Comparison of ENCODE assay signal across 3 fruit fly cellular contexts in the genomic region with DNA sequence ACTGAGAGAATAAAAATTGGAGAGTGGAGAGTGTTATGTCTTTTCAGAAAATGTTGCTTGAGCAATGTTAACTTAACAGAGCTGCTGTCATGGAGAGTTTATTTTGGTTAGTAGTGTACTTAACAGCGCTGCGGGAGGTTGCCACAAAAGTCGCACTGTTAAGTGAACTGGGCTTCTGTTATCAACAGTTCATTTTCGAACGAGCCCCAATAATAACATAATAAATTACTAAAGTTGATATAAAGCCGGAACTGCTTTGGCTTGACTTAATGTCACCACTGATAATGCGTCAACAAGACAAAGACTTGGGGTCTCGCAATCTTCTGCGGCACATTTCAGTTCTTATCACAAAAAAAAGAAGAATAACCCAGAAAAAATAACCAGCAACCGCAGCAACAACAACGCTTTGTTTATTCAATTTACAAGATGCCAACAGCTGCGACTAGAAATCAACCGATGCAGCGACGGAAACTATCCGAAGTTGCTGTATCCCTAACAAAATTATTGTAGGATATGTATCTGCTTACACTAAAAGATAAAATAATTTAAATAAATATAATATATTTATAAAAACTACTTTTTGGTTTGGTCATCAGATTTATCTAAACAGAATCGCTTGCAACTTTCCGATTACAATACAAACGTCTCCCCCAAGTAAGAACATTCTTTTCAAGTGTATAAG.
A peak's percentile ranks its signal among the peaks of the same experiment; 100 is the strongest.
TF ChIP-seq lines count a peak whose summit lies in the region.

No protein-coding gene starts in this region.

- peak; percentile 7 for TF ChIP-seq CTCF in whole organism, embryonic (GFP tag; optimal IDR thresholded peaks at IDR 0.05; lab: Kevin White, UChicago)

TF ChIP-seq in whole organism, embryonic, 481 proteins besides CTCF, POLR2A, EP300 and RAD21 (continues in another document):
- no peak for TF ChIP-seq Aef1 (GFP tag; IDR thresholded peaks at IDR 0.05; lab: Robert Waterston, UW)
- TF ChIP-seq CG4404 (GFP tag; IDR thresholded peaks at IDR 0.05; lab: Robert Waterston, UW) = no peak
- no peak for TF ChIP-seq CG3847 (GFP tag; IDR thresholded peaks at IDR 0.05; lab: Robert Waterston, UW)
- TF ChIP-seq CG13424 (tag; optimal IDR thresholded peaks at IDR 0.05; lab: Kevin White, UChicago) = peak; percentile 4
- no peak for TF ChIP-seq CG15011 (GFP tag; optimal IDR thresholded peaks at IDR 0.05; lab: Kevin White, UChicago)
- no peak for TF ChIP-seq CG13894 (tag; optimal IDR thresholded peaks at IDR 0.05; lab: Kevin White, UChicago)
- peak; percentile 24 for TF ChIP-seq Ssrp (tag; optimal IDR thresholded peaks at IDR 0.05; lab: Kevin White, UChicago)
- no peak for TF ChIP-seq Opbp (GFP tag; IDR thresholded peaks at IDR 0.05; lab: Robert Waterston, UW; ENCODE audit: partially characterized antibody)
- peak; percentile 6 for TF ChIP-seq twi (tag; optimal IDR thresholded peaks at IDR 0.05; lab: Kevin White, UChicago)
- TF ChIP-seq ssp (GFP tag; IDR thresholded peaks at IDR 0.05; lab: Robert Waterston, UW) = no peak
- TF ChIP-seq phol (tag; optimal IDR thresholded peaks at IDR 0.05; lab: Kevin White, UChicago) = peak; percentile 42
- TF ChIP-seq ato (GFP tag; IDR thresholded peaks at IDR 0.05; lab: Robert Waterston, UW; ENCODE audit: partially characterized antibody) = no peak
- TF ChIP-seq CG1832 (GFP tag; optimal IDR thresholded peaks at IDR 0.05; lab: Kevin White, UChicago) = no peak
- peak; percentile 56 for TF ChIP-seq CG14710 (tag; optimal IDR thresholded peaks at IDR 0.05; lab: Kevin White, UChicago)
- no peak for TF ChIP-seq Mes4 (GFP tag; optimal IDR thresholded peaks at IDR 0.05; lab: Kevin White, UChicago)
- TF ChIP-seq da (GFP tag; optimal IDR thresholded peaks at IDR 0.05; lab: Kevin White, UChicago) = no peak
- TF ChIP-seq CG2120 (GFP tag; optimal IDR thresholded peaks at IDR 0.05; lab: Kevin White, UChicago) = no peak
- TF ChIP-seq CG4854 (GFP tag; optimal IDR thresholded peaks at IDR 0.05; lab: Kevin White, UChicago) = no peak
- TF ChIP-seq amos (GFP tag; IDR thresholded peaks at IDR 0.05; lab: Robert Waterston, UW; ENCODE audit: partially characterized antibody) = no peak
- TF ChIP-seq crp (GFP tag; optimal IDR thresholded peaks at IDR 0.05; lab: Kevin White, UChicago) = no peak
- no peak for TF ChIP-seq HmgZ (tag; optimal IDR thresholded peaks at IDR 0.05; lab: Kevin White, UChicago)
- no peak for TF ChIP-seq pros (GFP tag; optimal IDR thresholded peaks at IDR 0.05; lab: Kevin White, UChicago)
- TF ChIP-seq nau (GFP tag; optimal IDR thresholded peaks at IDR 0.05; lab: Kevin White, UChicago) = no peak
- TF ChIP-seq az2 (GFP tag; optimal IDR thresholded peaks at IDR 0.05; lab: Kevin White, UChicago) = peak; percentile 16
- no peak for TF ChIP-seq Ets97D (GFP tag; optimal IDR thresholded peaks at IDR 0.05; lab: Kevin White, UChicago)
- TF ChIP-seq hth (optimal IDR thresholded peaks at IDR 0.05; lab: Kevin White, UChicago) = no peak
- TF ChIP-seq Atf-2 (GFP tag; optimal IDR thresholded peaks at IDR 0.05; lab: Kevin White, UChicago) = no peak
- TF ChIP-seq CG15514 (GFP tag; optimal IDR thresholded peaks at IDR 0.05; lab: Kevin White, UChicago) = no peak

TF ChIP-seq in whole organism, prepupa, 60 proteins besides CTCF, POLR2A, EP300 and RAD21 (continues in another document):
- TF ChIP-seq Sox15 (GFP tag; optimal IDR thresholded peaks at IDR 0.05; lab: Kevin White, UChicago) (no peak), pdm3 (GFP tag; optimal IDR thresholded peaks at IDR 0.05; lab: Kevin White, UChicago) (peak; percentile 19), Sox102F (GFP tag; optimal IDR thresholded peaks at IDR 0.05; lab: Kevin White, UChicago) (no peak), CG8319 (GFP tag; optimal IDR thresholded peaks at IDR 0.05; lab: Kevin White, UChicago) (no peak), fd59A (GFP tag; optimal IDR thresholded peaks at IDR 0.05; lab: Kevin White, UChicago) (no peak), vri (GFP tag; optimal IDR thresholded peaks at IDR 0.05; lab: Kevin White, UChicago) (no peak), Eip78C (GFP tag; lab: Kevin White, UChicago) (peak; percentile 73), svp (GFP tag; lab: Kevin White, UChicago) (peak; percentile 95), CG1621 (tag; optimal IDR thresholded peaks at IDR 0.05; lab: Kevin White, UChicago) (no peak), CG31627 (GFP tag; optimal IDR thresholded peaks at IDR 0.05; lab: Kevin White, UChicago) (no peak), CG8632 (GFP tag; optimal IDR thresholded peaks at IDR 0.05; lab: Kevin White, UChicago) (peak; percentile 7), cyc (GFP tag; optimal IDR thresholded peaks at IDR 0.05; lab: Kevin White, UChicago) (no peak), lz (GFP tag; optimal IDR thresholded peaks at IDR 0.05; lab: Kevin White, UChicago) (no peak), dac (GFP tag; optimal IDR thresholded peaks at IDR 0.05; lab: Kevin White, UChicago) (peak; percentile 31), Lpt (GFP tag; optimal IDR thresholded peaks at IDR 0.05; lab: Kevin White, UChicago) (no peak), CG8119 (GFP tag; IDR thresholded peaks at IDR 0.05; lab: Robert Waterston, UW) (peak; percentile 50; the same call in 2 of the 3 replicates), Ets21C (GFP tag; optimal IDR thresholded peaks at IDR 0.05; lab: Kevin White, UChicago) (no peak), CG9139 (GFP tag; optimal IDR thresholded peaks at IDR 0.05; lab: Kevin White, UChicago) (no peak), CG6276 (GFP tag; optimal IDR thresholded peaks at IDR 0.05; lab: Kevin White, UChicago) (peak; percentile 56), CG16779 (tag; optimal IDR thresholded peaks at IDR 0.05; lab: Kevin White, UChicago) (no peak), CG7368 (GFP tag; optimal IDR thresholded peaks at IDR 0.05; lab: Kevin White, UChicago) (no peak), CG4318 (GFP tag; optimal IDR thresholded peaks at IDR 0.05; lab: Kevin White, UChicago) (no peak), net (GFP tag; optimal IDR thresholded peaks at IDR 0.05; lab: Kevin White, UChicago) (peak; percentile 35), CG6854 (GFP tag; optimal IDR thresholded peaks at IDR 0.05; lab: Kevin White, UChicago) (no peak), eg (GFP tag; IDR thresholded peaks at IDR 0.05; lab: Robert Waterston, UW) (no peak; the same call in 2 of the 3 replicates), CG11902 (GFP tag; optimal IDR thresholded peaks at IDR 0.05; lab: Kevin White, UChicago) (no peak), CG3919 (GFP tag; optimal IDR thresholded peaks at IDR 0.05; lab: Kevin White, UChicago) (no peak), Gug (GFP tag; IDR thresholded peaks at IDR 0.05; lab: Robert Waterston, UW) (no peak), fd85E (GFP tag; optimal IDR thresholded peaks at IDR 0.05; lab: Kevin White, UChicago) (no peak), CG10669 (GFP tag; optimal IDR thresholded peaks at IDR 0.05; lab: Kevin White, UChicago) (peak; percentile 37), esn (GFP tag; optimal IDR thresholded peaks at IDR 0.05; lab: Kevin White, UChicago) (no peak)

TF ChIP-seq in whole organism, pupa, 21 proteins besides CTCF, POLR2A, EP300 and RAD21:
- TF ChIP-seq Pif1B (GFP tag; optimal IDR thresholded peaks at IDR 0.05; lab: Kevin White, UChicago) (peak; percentile 25), CG34367 (tag; optimal IDR thresholded peaks at IDR 0.05; lab: Kevin White, UChicago) (peak; percentile 11), EcR (GFP tag; optimal IDR thresholded peaks at IDR 0.05; lab: Kevin White, UChicago) (peak; percentile 34), CG15710 (tag; optimal IDR thresholded peaks at IDR 0.05; lab: Kevin White, UChicago) (no peak), CG17806 (tag; optimal IDR thresholded peaks at IDR 0.05; lab: Kevin White, UChicago) (peak; percentile 52), CG4496 (GFP tag; IDR thresholded peaks at IDR 0.05; lab: Robert Waterston, UW) (peak; percentile 43; the same call in 1 of the 3 replicates), CG8301 (tag; optimal IDR thresholded peaks at IDR 0.05; lab: Kevin White, UChicago) (peak; percentile 50), D1 (tag; optimal IDR thresholded peaks at IDR 0.05; lab: Kevin White, UChicago) (no peak), CG32121 (GFP tag; IDR thresholded peaks at IDR 0.05; lab: Robert Waterston, UW) (peak; percentile 49; the same call in 1 of the 2 replicates), CG9948 (tag; optimal IDR thresholded peaks at IDR 0.05; lab: Kevin White, UChicago) (peak; percentile 50), Ets98B (GFP tag; IDR thresholded peaks at IDR 0.05; lab: Robert Waterston, UW) (peak; percentile 42; the same call in 1 of the 2 replicates), gl (tag; optimal IDR thresholded peaks at IDR 0.05; lab: Kevin White, UChicago) (no peak), Pif1A (GFP tag; optimal IDR thresholded peaks at IDR 0.05; lab: Kevin White, UChicago) (no peak), rn (GFP tag; IDR thresholded peaks at IDR 0.05; lab: Robert Waterston, UW) (no peak), fd96Ca (GFP tag; IDR thresholded peaks at IDR 0.05; lab: Robert Waterston, UW) (no peak), CG12605 (GFP tag; IDR thresholded peaks at IDR 0.05; lab: Robert Waterston, UW) (peak; percentile 47; the same call in 1 of the 2 replicates), CG8159 (tag; optimal IDR thresholded peaks at IDR 0.05; lab: Kevin White, UChicago) (peak; percentile 16), Snoo (tag; optimal IDR thresholded peaks at IDR 0.05; lab: Kevin White, UChicago) (no peak), CG10348 (GFP tag; IDR thresholded peaks at IDR 0.05; lab: Robert Waterston, UW) (no peak), CG13204 (GFP tag; optimal IDR thresholded peaks at IDR 0.05; lab: Kevin White, UChicago) (no peak), CG14655 (GFP tag; optimal IDR thresholded peaks at IDR 0.05; lab: Kevin White, UChicago) (peak; percentile 68)

Comparison
In these comparisons a context has a peak if more than half of its experiments do, and no peak if none do; other contexts are left out.
1. Of the 7 proteins assayed by ChIP-seq in both whole organism, embryonic and whole organism, prepupa: peak only in whole organism, embryonic: Blimp-1 and Sox102F; only in whole organism, prepupa: none; in both: none; in neither: 5.